Fruit fly (Drosophila melanogaster) whole organism, embryonic: ENCODE results near the gene Pex3.

ENCODE experiments used
- CG10267 ChIP-seq: fragments of 200-800 bp; sonication (Bioruptor generic); optimal IDR thresholded peaks from 2 replicates; lab custom pipeline; 2018; ENCODE audit warnings: missing biosample characterization, mild to moderate bottlenecking, missing genetic modification characterization, moderate library complexity
- CG11085 ChIP-seq: fragments of 200-800 bp; sonication (Bioruptor generic); IDR thresholded peaks from 2 replicates; pipeline ENCODE4 v1.3.6; 2022; ENCODE audit warnings: missing biosample characterization, missing genetic modification characterization
- CG12391 ChIP-seq: fragments of 200-800 bp; sonication (Bioruptor generic); optimal IDR thresholded peaks from 3 replicates; lab custom pipeline; 2018; ENCODE audit warnings: missing biosample characterization, mild to moderate bottlenecking, missing genetic modification characterization, moderate library complexity
- CG12744 ChIP-seq: fragments of 200-800 bp; sonication (Bioruptor generic); optimal IDR thresholded peaks from 2 replicates; lab custom pipeline; 2016; ENCODE audit warnings: missing biosample characterization, missing genetic modification characterization
- CG12769 ChIP-seq: fragments of 200-800 bp; sonication (Bioruptor generic); optimal IDR thresholded peaks from 2 replicates; lab custom pipeline; 2019; ENCODE audit warnings: missing biosample characterization, mild to moderate bottlenecking, missing genetic modification characterization, moderate library complexity
- CG13123 ChIP-seq: fragments of 200-800 bp; sonication (Bioruptor generic); optimal IDR thresholded peaks from 2 replicates; lab custom pipeline; 2016; ENCODE audit warnings: missing biosample characterization, missing genetic modification characterization
- CG14014 ChIP-seq: fragments of 200-800 bp; sonication (Bioruptor generic); IDR thresholded peaks from 2 replicates; pipeline ENCODE4 v1.3.6; 2022; ENCODE audit warnings: missing biosample characterization, missing genetic modification characterization
- CG2129 ChIP-seq: fragments of 200-800 bp; sonication (Bioruptor generic); IDR thresholded peaks from 2 replicates; pipeline ENCODE4 v1.3.6; 2022; ENCODE audit warnings: missing biosample characterization, missing genetic modification characterization; ENCODE audit not compliant: partially characterized antibody
- CG2875 ChIP-seq: fragments of 200-800 bp; sonication (Bioruptor generic); optimal IDR thresholded peaks from 2 replicates; lab custom pipeline; 2017; ENCODE audit warnings: missing biosample characterization, mild to moderate bottlenecking, missing genetic modification characterization, missing genetic modification reagents
- CG3163 ChIP-seq: fragments of 200-800 bp; sonication (Bioruptor generic); optimal IDR thresholded peaks from 3 replicates; lab custom pipeline; 2016; ENCODE audit warnings: missing biosample characterization, missing genetic modification characterization
- CG3281 ChIP-seq: fragments of 200-800 bp; sonication (Bioruptor generic); optimal IDR thresholded peaks from 3 replicates; lab custom pipeline; 2017; ENCODE audit warnings: missing biosample characterization, mild to moderate bottlenecking, missing genetic modification characterization
- CG4707 ChIP-seq: fragments of 200-800 bp; sonication (Bioruptor generic); optimal IDR thresholded peaks from 2 replicates; lab custom pipeline; 2018; ENCODE audit warnings: missing biosample characterization, mild to moderate bottlenecking, missing genetic modification characterization, moderate library complexity
- CG6175 ChIP-seq: fragments of 200-800 bp; sonication (Bioruptor generic); IDR thresholded peaks from 3 replicates; pipeline ENCODE4 v1.3.6; 2022; ENCODE audit warnings: missing biosample characterization, missing genetic modification characterization
- CG6254 ChIP-seq: fragments of 200-800 bp; sonication (Bioruptor generic); optimal IDR thresholded peaks from 3 replicates; lab custom pipeline; 2017; ENCODE audit warnings: mild to moderate bottlenecking, missing biosample characterization, missing genetic modification reagents, missing genetic modification characterization
- CG6683 ChIP-seq: fragments of 200-800 bp; sonication (Bioruptor generic); optimal IDR thresholded peaks from 2 replicates; lab custom pipeline; 2017; ENCODE audit warnings: missing biosample characterization, mild to moderate bottlenecking, missing genetic modification characterization, missing genetic modification reagents
- CG7271 ChIP-seq: fragments of 200-800 bp; sonication (Bioruptor generic); optimal IDR thresholded peaks from 2 replicates; lab custom pipeline; 2018; ENCODE audit warnings: missing biosample characterization, mild to moderate bottlenecking, missing genetic modification characterization, moderate library complexity
- CHES-1-like ChIP-seq: fragments of 200-800 bp; sonication (Bioruptor generic); optimal IDR thresholded peaks from 2 replicates; lab custom pipeline; 2016; ENCODE audit warnings: missing biosample characterization, missing genetic modification characterization
- Chrac-16 ChIP-seq: fragments of 200-800 bp; sonication (Bioruptor generic); optimal IDR thresholded peaks from 3 replicates; lab custom pipeline; 2016; ENCODE audit warnings: missing biosample characterization, missing genetic modification characterization
- CrebB ChIP-seq: fragments of 200-800 bp; sonication (Bioruptor generic); optimal IDR thresholded peaks from 3 replicates; lab custom pipeline; 2018; ENCODE audit warnings: missing biosample characterization, mild to moderate bottlenecking, missing genetic modification characterization
- Fer3 ChIP-seq: fragments of 200-800 bp; sonication (Bioruptor generic); optimal IDR thresholded peaks from 2 replicates; lab custom pipeline; 2018; ENCODE audit warnings: missing biosample characterization, mild to moderate bottlenecking, missing genetic modification characterization, moderate library complexity
- HHEX ChIP-seq: fragments of 200-800 bp; sonication (Bioruptor generic); optimal IDR thresholded peaks from 3 replicates; lab custom pipeline; 2017; ENCODE audit warnings: missing biosample characterization, mild to moderate bottlenecking, missing genetic modification characterization, missing genetic modification reagents
- HLH54F ChIP-seq: fragments of 200-800 bp; sonication (Bioruptor generic); optimal IDR thresholded peaks from 3 replicates; lab custom pipeline; 2016; ENCODE audit warnings: missing biosample characterization, missing genetic modification characterization
- Hand ChIP-seq: fragments of 200-800 bp; sonication (Bioruptor generic); optimal IDR thresholded peaks from 2 replicates; lab custom pipeline; 2017; ENCODE audit warnings: mild to moderate bottlenecking, missing biosample characterization, missing genetic modification reagents, missing genetic modification characterization
- HmgZ ChIP-seq: fragments of 200-800 bp; sonication (Bioruptor generic); optimal IDR thresholded peaks from 2 replicates; lab custom pipeline; 2018; ENCODE audit warnings: missing biosample characterization, mild to moderate bottlenecking, missing genetic modification characterization
- Hr51 ChIP-seq, 2 experiments: fragments of 200-800 bp; sonication (Bioruptor generic); optimal IDR thresholded peaks; 2 replicates in 1 of 2; 3 replicates in 1 of 2; lab custom pipeline; 2016 to 2018; ENCODE audit warnings: missing biosample characterization in 2 of 2, missing genetic modification characterization in 2 of 2, mild to moderate bottlenecking in 1 of 2, moderate library complexity in 1 of 2
- Mes4 ChIP-seq: fragments of 200-800 bp; sonication (Bioruptor generic); optimal IDR thresholded peaks from 2 replicates; lab custom pipeline; 2016; ENCODE audit warnings: missing biosample characterization, missing genetic modification characterization
- NC2β ChIP-seq: fragments of 200-800 bp; sonication (Bioruptor generic); optimal IDR thresholded peaks from 2 replicates; lab custom pipeline; 2016; ENCODE audit warnings: missing biosample characterization, missing genetic modification characterization
- Oaz ChIP-seq: fragments of 200-800 bp; sonication (Bioruptor generic); IDR thresholded peaks from 2 replicates; pipeline ENCODE4 v1.3.6; 2022; ENCODE audit warnings: missing biosample characterization, missing genetic modification characterization
- Ravus ChIP-seq: fragments of 200-800 bp; sonication (Bioruptor generic); IDR thresholded peaks from 2 replicates; pipeline ENCODE4 v1.3.6; 2022; ENCODE audit warnings: missing biosample characterization, missing genetic modification characterization
- Tbp ChIP-seq: fragments of >200 bp; optimal IDR thresholded peaks from 2 replicates; lab custom pipeline; 2018; ENCODE audit warnings: missing biosample characterization, missing genetic modification characterization
- Trl ChIP-seq, 3 experiments: fragments of >200 bp in 2 of 3; fragments of 200-800 bp in 1 of 3; sonication (Bioruptor generic) in 1 of 3; optimal IDR thresholded peaks; 2 replicates in 1 of 3; 3 replicates in 2 of 3; lab custom pipeline; 2016 to 2017; ENCODE audit warnings: missing biosample characterization in 1 of 3, missing genetic modification characterization in 1 of 3
- ab ChIP-seq: fragments of 200-800 bp; sonication (Bioruptor generic); optimal IDR thresholded peaks from 2 replicates; lab custom pipeline; 2016; ENCODE audit warnings: missing biosample characterization, missing genetic modification characterization
- chn ChIP-seq: fragments of 200-800 bp; sonication (Bioruptor generic); optimal IDR thresholded peaks from 2 replicates; lab custom pipeline; 2016; ENCODE audit warnings: missing biosample characterization, missing genetic modification characterization
- exex ChIP-seq: fragments of 200-800 bp; sonication (Bioruptor generic); optimal IDR thresholded peaks from 4 replicates; lab custom pipeline; 2018; ENCODE audit warnings: missing biosample characterization, mild to moderate bottlenecking, missing genetic modification characterization, moderate library complexity
- gce ChIP-seq: fragments of 200-800 bp; sonication (Bioruptor generic); IDR thresholded peaks from 3 replicates; pipeline ENCODE4 v1.3.6; 2022; ENCODE audit warnings: missing biosample characterization, missing genetic modification characterization
- gem ChIP-seq: fragments of 200-800 bp; sonication (Bioruptor generic); optimal IDR thresholded peaks from 2 replicates; lab custom pipeline; 2019; ENCODE audit warnings: missing biosample characterization, mild to moderate bottlenecking, missing genetic modification characterization, moderate library complexity
- grn ChIP-seq: fragments of 200-800 bp; sonication (Bioruptor generic); optimal IDR thresholded peaks from 3 replicates; lab custom pipeline; 2017; ENCODE audit warnings: missing biosample characterization, missing genetic modification characterization
- gro ChIP-seq: fragments of 200-800 bp; sonication (Bioruptor generic); optimal IDR thresholded peaks from 2 replicates; lab custom pipeline; 2016; ENCODE audit warnings: missing biosample characterization, missing genetic modification characterization
- ham ChIP-seq: fragments of 200-800 bp; sonication (Bioruptor generic); IDR thresholded peaks from 2 replicates; pipeline ENCODE4 v1.3.6; 2022; ENCODE audit warnings: missing biosample characterization, missing genetic modification characterization
- lab ChIP-seq: fragments of 200-800 bp; sonication (Bioruptor generic); optimal IDR thresholded peaks from 3 replicates; lab custom pipeline; 2017; ENCODE audit warnings: missing biosample characterization, missing genetic modification characterization, mild to moderate bottlenecking, moderate library complexity, missing genetic modification reagents
- mam ChIP-seq: fragments of 200-800 bp; sonication (Bioruptor generic); optimal IDR thresholded peaks from 3 replicates; lab custom pipeline; 2016; ENCODE audit warnings: missing biosample characterization, missing genetic modification characterization
- mirr ChIP-seq: fragments of 200-800 bp; sonication (Bioruptor generic); optimal IDR thresholded peaks from 3 replicates; lab custom pipeline; 2018; ENCODE audit warnings: missing biosample characterization, mild to moderate bottlenecking, missing genetic modification characterization
- pb ChIP-seq: fragments of 200-800 bp; sonication (Bioruptor generic); optimal IDR thresholded peaks from 3 replicates; lab custom pipeline; 2016; ENCODE audit warnings: missing biosample characterization, missing genetic modification characterization
- shn ChIP-seq: fragments of 200-800 bp; sonication (Bioruptor generic); optimal IDR thresholded peaks from 3 replicates; lab custom pipeline; 2016; ENCODE audit warnings: missing biosample characterization, missing genetic modification characterization
- sqz ChIP-seq: fragments of 200-800 bp; sonication (Bioruptor generic); optimal IDR thresholded peaks from 3 replicates; lab custom pipeline; 2018; ENCODE audit warnings: missing biosample characterization, mild to moderate bottlenecking, missing genetic modification characterization
- ssp ChIP-seq: fragments of 200-800 bp; sonication (Bioruptor generic); IDR thresholded peaks from 2 replicates; pipeline ENCODE4 v1.3.6; 2022; ENCODE audit warnings: missing biosample characterization, missing genetic modification characterization
- stc ChIP-seq: fragments of 200-800 bp; sonication (Bioruptor generic); IDR thresholded peaks from 2 replicates; pipeline ENCODE4 v1.3.6; 2022; ENCODE audit warnings: missing biosample characterization, missing genetic modification characterization
- twi ChIP-seq: fragments of 200-800 bp; optimal IDR thresholded peaks from 2 replicates; lab custom pipeline; 2019; ENCODE audit warnings: missing biosample characterization, mild to moderate bottlenecking, missing genetic modification characterization, moderate library complexity
- wek ChIP-seq: fragments of 200-800 bp; sonication (Bioruptor generic); optimal IDR thresholded peaks from 3 replicates; lab custom pipeline; 2018; ENCODE audit warnings: missing biosample characterization, mild to moderate bottlenecking, missing genetic modification characterization, moderate library complexity

Pex3 gene

DNA sequence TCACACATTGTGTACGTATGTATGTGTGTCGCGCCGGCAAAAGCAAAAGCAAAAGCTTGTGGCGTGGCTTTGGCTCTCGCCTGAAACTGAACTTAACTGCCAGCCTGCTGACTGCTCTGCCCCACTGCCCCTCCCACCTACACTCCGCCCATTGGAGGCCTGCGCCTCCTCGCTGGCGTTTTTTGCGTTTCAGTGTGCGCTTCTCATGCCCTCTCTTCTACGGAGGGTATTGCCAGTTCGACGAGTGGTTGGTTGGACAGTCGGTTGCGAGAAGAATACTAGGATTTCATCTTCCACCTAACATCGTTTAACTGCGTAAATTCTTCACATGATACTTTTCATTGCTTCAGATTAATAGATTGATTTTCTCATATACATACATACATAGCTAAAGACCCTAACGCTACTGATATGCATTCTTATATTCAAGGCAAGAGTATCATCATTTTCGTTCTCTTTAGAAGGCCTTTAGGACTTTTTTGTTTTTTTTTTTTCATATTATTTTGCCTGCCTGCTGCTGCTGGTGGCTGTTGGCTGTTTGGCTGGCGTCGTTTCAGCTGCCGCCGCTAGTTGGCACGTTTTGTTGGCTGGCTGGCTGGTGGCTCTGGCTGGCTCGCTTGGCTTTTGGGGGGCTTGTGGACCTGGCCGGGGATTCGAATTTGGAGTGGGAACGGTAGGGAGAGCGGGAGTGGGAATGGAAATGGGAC, 39.2 kb upstream of the Pex3 start (continued):
- TF ChIP-seq CHES-1-like (GFP tag; lab: Kevin White, UChicago) (peak; percentile 70), Trl (optimal IDR thresholded peaks at IDR 0.05; lab: Kevin White, UChicago) (no peak), Trl (GFP tag; optimal IDR thresholded peaks at IDR 0.05; lab: Kevin White, UChicago) (peak; percentile 20), CG6254 (GFP tag; lab: Kevin White, UChicago) (no peak), wek (GFP tag; lab: Kevin White, UChicago) (no peak), CG11085 (GFP tag; lab: Robert Waterston, UW) (no peak), mam (GFP tag; lab: Kevin White, UChicago) (peak; percentile 72), CG12744 (GFP tag; lab: Kevin White, UChicago) (no peak), Chrac-16 (peak; percentile 36), HHEX (GFP tag; lab: Kevin White, UChicago) (peak; percentile 51), grn (GFP tag; lab: Kevin White, UChicago) (no peak), lab (GFP tag; lab: Kevin White, UChicago) (peak; percentile 69), Ravus (no peak), CG6683 (GFP tag; lab: Kevin White, UChicago) (no peak), HLH54F (GFP tag; lab: Kevin White, UChicago) (peak; percentile 52), CG6175 (GFP tag; lab: Robert Waterston, UW) (no peak; the same call in none of the 3 replicates), Fer3 (tag; lab: Kevin White, UChicago) (peak; percentile 42), gce (0 out of 3 replicates have a peak, but pooled peaks have one; percentile 5), shn (GFP tag; lab: Kevin White, UChicago) (peak; percentile 64), CG2129 (GFP tag; lab: Robert Waterston, UW) (no peak), pb (peak; percentile 50), ab (no peak), CG3163 (GFP tag; lab: Kevin White, UChicago) (peak; percentile 9), gem (peak; percentile 71), CG7271 (no peak), mirr (GFP tag; lab: Kevin White, UChicago) (no peak), CG4707 (GFP tag; lab: Kevin White, UChicago) (no peak), CG14014 (GFP tag; lab: Robert Waterston, UW) (peak; percentile 59; the same call in 1 of the 2 replicates), ssp (GFP tag; lab: Robert Waterston, UW) (peak; percentile 52), CG12391 (tag; lab: Kevin White, UChicago) (peak; percentile 62), CrebB (tag; lab: Kevin White, UChicago) (no peak), NC2β (GFP tag; lab: Kevin White, UChicago) (peak; percentile 23), CG2875 (GFP tag; lab: Kevin White, UChicago) (no peak), CG10267 (tag; lab: Kevin White, UChicago) (peak; percentile 20), gro (GFP tag; lab: Kevin White, UChicago) (peak; percentile 63), Mes4 (peak; percentile 48), Hand (GFP tag; lab: Kevin White, UChicago) (peak; percentile 24), chn (GFP tag; lab: Kevin White, UChicago) (peak; percentile 44), Hr51 (GFP tag; optimal IDR thresholded peaks at IDR 0.05; lab: Kevin White, UChicago) (peak in 1 of 2 experiments; percentile 69), HmgZ (tag; lab: Kevin White, UChicago) (no peak), twi (tag; lab: Kevin White, UChicago) (no peak), Oaz (GFP tag; lab: Robert Waterston, UW) (0 out of 2 replicates have a peak, but pooled peaks have one; percentile 32), CG13123 (GFP tag; lab: Kevin White, UChicago) (no peak), ham (GFP tag; lab: Robert Waterston, UW) (no peak), CG3281 (GFP tag; lab: Kevin White, UChicago) (peak; percentile 43), Tbp (GFP tag; lab: Kevin White, UChicago) (no peak), CG12769 (tag; lab: Kevin White, UChicago) (no peak), stc (peak; percentile 60), sqz (peak; percentile 86), exex (tag; lab: Kevin White, UChicago) (no peak)
